Fruit fly (Drosophila melanogaster) whole organism, embryonic: ENCODE results near the gene CG34300.

ENCODE experiments used
- Abd-B ChIP-seq: fragments of 200-800 bp; sonication (Bioruptor generic); optimal IDR thresholded peaks from 2 replicates; lab custom pipeline; 2018; ENCODE audit warnings: missing biosample characterization, mild to moderate bottlenecking, missing genetic modification characterization, moderate library complexity
- Blimp-1 ChIP-seq: fragments of 200-800 bp; sonication (Bioruptor generic); optimal IDR thresholded peaks from 3 replicates; lab custom pipeline; 2018; ENCODE audit warnings: missing biosample characterization, missing genetic modification characterization, mild to moderate bottlenecking, moderate library complexity, missing genetic modification reagents
- CG11504 ChIP-seq: fragments of 200-800 bp; sonication (Bioruptor generic); optimal IDR thresholded peaks from 3 replicates; lab custom pipeline; 2019; ENCODE audit warnings: missing biosample characterization, mild to moderate bottlenecking, missing genetic modification characterization, moderate library complexity
- CG11696 ChIP-seq: fragments of 200-800 bp; sonication (Bioruptor generic); IDR thresholded peaks from 2 replicates; pipeline ENCODE4 v1.3.6; 2022; ENCODE audit warnings: missing biosample characterization, missing genetic modification characterization
- CG1792 ChIP-seq: fragments of 200-800 bp; sonication (Bioruptor generic); optimal IDR thresholded peaks from 2 replicates; lab custom pipeline; 2016; ENCODE audit warnings: missing biosample characterization, missing genetic modification characterization
- CG18599 ChIP-seq: fragments of 200-800 bp; sonication (Bioruptor generic); optimal IDR thresholded peaks from 3 replicates; lab custom pipeline; 2017; ENCODE audit warnings: missing biosample characterization, missing genetic modification characterization, mild to moderate bottlenecking, moderate library complexity, missing genetic modification reagents
- CG2116 ChIP-seq: fragments of 200-800 bp; sonication (Bioruptor generic); optimal IDR thresholded peaks from 3 replicates; lab custom pipeline; 2018; ENCODE audit warnings: missing biosample characterization, mild to moderate bottlenecking, missing genetic modification characterization
- CG2712 ChIP-seq: fragments of 200-800 bp; optimal IDR thresholded peaks from 3 replicates; lab custom pipeline; 2019; ENCODE audit warnings: missing biosample characterization, mild to moderate bottlenecking, missing genetic modification characterization, moderate library complexity
- CG30403 ChIP-seq: fragments of 200-800 bp; sonication (Bioruptor generic); optimal IDR thresholded peaks from 3 replicates; lab custom pipeline; 2016; ENCODE audit warnings: missing biosample characterization, missing genetic modification characterization
- CG3281 ChIP-seq: fragments of 200-800 bp; sonication (Bioruptor generic); optimal IDR thresholded peaks from 3 replicates; lab custom pipeline; 2017; ENCODE audit warnings: missing biosample characterization, mild to moderate bottlenecking, missing genetic modification characterization
- CG43689 ChIP-seq: fragments of 200-800 bp; sonication (Bioruptor generic); IDR thresholded peaks from 2 replicates; pipeline ENCODE4 v1.3.6; 2022; ENCODE audit warnings: missing biosample characterization, missing genetic modification characterization
- CG6254 ChIP-seq: fragments of 200-800 bp; sonication (Bioruptor generic); optimal IDR thresholded peaks from 3 replicates; lab custom pipeline; 2017; ENCODE audit warnings: mild to moderate bottlenecking, missing biosample characterization, missing genetic modification reagents, missing genetic modification characterization
- CG7839 ChIP-seq: fragments of 200-800 bp; sonication (Bioruptor generic); optimal IDR thresholded peaks from 3 replicates; lab custom pipeline; 2018; ENCODE audit warnings: missing biosample characterization, mild to moderate bottlenecking, missing genetic modification characterization, moderate library complexity
- CG8765 ChIP-seq: fragments of 200-800 bp; sonication (Bioruptor generic); IDR thresholded peaks from 2 replicates; pipeline ENCODE4 v1.3.6; 2022; ENCODE audit warnings: missing biosample characterization, missing genetic modification characterization
- CG9215 ChIP-seq: fragments of 200-800 bp; sonication (Bioruptor generic); IDR thresholded peaks from 2 replicates; pipeline ENCODE4 v1.3.6; 2022; ENCODE audit warnings: missing biosample characterization, missing genetic modification characterization
- CG9437 ChIP-seq: fragments of 200-800 bp; sonication (Bioruptor generic); optimal IDR thresholded peaks from 2 replicates; lab custom pipeline; 2018; ENCODE audit warnings: missing biosample characterization, mild to moderate bottlenecking, missing genetic modification characterization
- CoRest ChIP-seq: fragments of 200-800 bp; sonication (Bioruptor generic); optimal IDR thresholded peaks from 3 replicates; lab custom pipeline; 2018; ENCODE audit warnings: missing biosample characterization, mild to moderate bottlenecking, missing genetic modification characterization, moderate library complexity
- Drgx ChIP-seq: fragments of 200-800 bp; sonication (Bioruptor generic); IDR thresholded peaks from 2 replicates; pipeline ENCODE4 v1.3.6; 2022; ENCODE audit warnings: missing biosample characterization, missing genetic modification characterization
- Ets65A ChIP-seq: fragments of 200-800 bp; sonication (Bioruptor generic); peaks from one replicate; lab custom pipeline; 2016; ENCODE audit warnings: missing biosample characterization, missing genetic modification characterization
- Max ChIP-seq: fragments of 200-800 bp; sonication (Bioruptor generic); optimal IDR thresholded peaks from 2 replicates; lab custom pipeline; 2016; ENCODE audit warnings: missing biosample characterization, mild to moderate bottlenecking, missing genetic modification characterization
- Med ChIP-seq: fragments of 200-800 bp; sonication (Bioruptor generic); peaks from one replicate; lab custom pipeline; 2016; ENCODE audit warnings: missing biosample characterization, missing genetic modification characterization, mild to moderate bottlenecking, inconsistent platforms, moderate library complexity
- Oli ChIP-seq: fragments of 200-800 bp; sonication (Bioruptor generic); optimal IDR thresholded peaks from 2 replicates; lab custom pipeline; 2018; ENCODE audit warnings: missing biosample characterization, mild to moderate bottlenecking, missing genetic modification characterization, moderate library complexity
- Pdp1 ChIP-seq, 2 experiments: fragments of 200-800 bp; sonication (Bioruptor generic); optimal IDR thresholded peaks; 3 replicates each; lab custom pipeline; 2016; ENCODE audit warnings: missing biosample characterization in 2 of 2, missing genetic modification characterization in 2 of 2, mild to moderate bottlenecking in 1 of 2, moderate library complexity in 1 of 2
- Ptx1 ChIP-seq: fragments of 200-800 bp; sonication (Bioruptor generic); IDR thresholded peaks from 2 replicates; pipeline ENCODE4 v1.3.6; 2022; ENCODE audit warnings: missing biosample characterization, missing genetic modification characterization
- Xrp1 ChIP-seq: fragments of 200-800 bp; sonication (Bioruptor generic); IDR thresholded peaks from 2 replicates; pipeline ENCODE4 v1.3.6; 2022; ENCODE audit warnings: missing biosample characterization, missing genetic modification characterization
- bowl ChIP-seq: fragments of 200-800 bp; sonication (Bioruptor generic); IDR thresholded peaks from 2 replicates; pipeline ENCODE4 v1.3.6; 2022; ENCODE audit warnings: missing biosample characterization, missing genetic modification characterization
- br ChIP-seq: fragments of >200 bp; optimal IDR thresholded peaks from 2 replicates; lab custom pipeline; 2017
- bsh ChIP-seq, 2 experiments: fragments of 200-800 bp; sonication (Bioruptor generic); optimal IDR thresholded peaks; 2 replicates each; lab custom pipeline; 2017 to 2018; ENCODE audit warnings: mild to moderate bottlenecking in 2 of 2, missing biosample characterization in 2 of 2, missing genetic modification characterization in 2 of 2, moderate library complexity in 1 of 2
- chn ChIP-seq: fragments of 200-800 bp; sonication (Bioruptor generic); optimal IDR thresholded peaks from 2 replicates; lab custom pipeline; 2016; ENCODE audit warnings: missing biosample characterization, missing genetic modification characterization
- corto ChIP-seq: fragments of 200-800 bp; sonication (Bioruptor generic); optimal IDR thresholded peaks from 2 replicates; lab custom pipeline; 2016; ENCODE audit warnings: missing biosample characterization, mild to moderate bottlenecking, missing genetic modification characterization, moderate library complexity
- dati ChIP-seq: fragments of 200-800 bp; sonication (Bioruptor generic); IDR thresholded peaks from 2 replicates; pipeline ENCODE4 v1.3.6; 2022; ENCODE audit warnings: missing biosample characterization, missing genetic modification characterization
- gem ChIP-seq: fragments of 200-800 bp; sonication (Bioruptor generic); optimal IDR thresholded peaks from 2 replicates; lab custom pipeline; 2019; ENCODE audit warnings: missing biosample characterization, mild to moderate bottlenecking, missing genetic modification characterization, moderate library complexity
- jumu ChIP-seq: fragments of 200-800 bp; sonication (Bioruptor generic); optimal IDR thresholded peaks from 3 replicates; lab custom pipeline; 2016; ENCODE audit warnings: missing biosample characterization, missing genetic modification characterization
- lab ChIP-seq: fragments of 200-800 bp; sonication (Bioruptor generic); optimal IDR thresholded peaks from 3 replicates; lab custom pipeline; 2017; ENCODE audit warnings: missing biosample characterization, missing genetic modification characterization, mild to moderate bottlenecking, moderate library complexity, missing genetic modification reagents
- lbe ChIP-seq: fragments of 200-800 bp; sonication (Bioruptor generic); optimal IDR thresholded peaks from 2 replicates; lab custom pipeline; 2016; ENCODE audit warnings: missing biosample characterization, mild to moderate bottlenecking, missing genetic modification characterization
- lilli ChIP-seq: fragments of 200-800 bp; sonication (Bioruptor generic); optimal IDR thresholded peaks from 3 replicates; lab custom pipeline; 2016; ENCODE audit warnings: missing biosample characterization, missing genetic modification characterization
- nau ChIP-seq: fragments of 200-800 bp; sonication (Bioruptor generic); optimal IDR thresholded peaks from 3 replicates; lab custom pipeline; 2017; ENCODE audit warnings: missing biosample characterization, mild to moderate bottlenecking, missing genetic modification characterization, missing genetic modification reagents
- nerfin-1 ChIP-seq: fragments of 200-800 bp; sonication (Bioruptor generic); optimal IDR thresholded peaks from 3 replicates; lab custom pipeline; 2019; ENCODE audit warnings: missing biosample characterization, mild to moderate bottlenecking, missing genetic modification characterization, moderate library complexity
- onecut ChIP-seq: fragments of 200-800 bp; sonication (Bioruptor generic); IDR thresholded peaks from 2 replicates; pipeline ENCODE4 v1.3.6; 2022; ENCODE audit warnings: missing biosample characterization, missing genetic modification characterization
- pho ChIP-seq: fragments of 200-800 bp; sonication (Bioruptor generic); optimal IDR thresholded peaks from 2 replicates; lab custom pipeline; 2016; ENCODE audit warnings: missing biosample characterization, missing genetic modification characterization
- row ChIP-seq: fragments of 200-800 bp; sonication (Bioruptor generic); IDR thresholded peaks from 3 replicates; pipeline ENCODE4 v1.3.6; 2022; ENCODE audit warnings: missing biosample characterization, missing genetic modification characterization
- slbo ChIP-seq: fragments of 200-800 bp; sonication (Bioruptor generic); IDR thresholded peaks from 2 replicates; pipeline ENCODE4 v1.3.6; 2022; ENCODE audit warnings: missing biosample characterization, missing genetic modification characterization
- z ChIP-seq: fragments of 200-800 bp; sonication (Bioruptor generic); IDR thresholded peaks from 3 replicates; pipeline ENCODE4 v1.3.6; 2022; ENCODE audit warnings: missing biosample characterization, missing genetic modification characterization

The CG34300 gene

dm6 chr3R:30270318-30271119 lies 35.9 kb downstream of the CG34300 start:
- TF ChIP-seq lbe (peak; percentile 36), nerfin-1 (tag; lab: Kevin White, UChicago) (peak; percentile 39), CG11504 (tag; lab: Kevin White, UChicago) (peak; percentile 15), corto (GFP tag; lab: Kevin White, UChicago) (peak; percentile 17), Ets65A (GFP tag; lab: Kevin White, UChicago) (peak; percentile 52), Xrp1 (0 out of 2 replicates have a peak, but pooled peaks have one; percentile 5), CG2116 (GFP tag; lab: Kevin White, UChicago) (no peak), CoRest (tag; lab: Kevin White, UChicago) (peak; percentile 5), Pdp1 (GFP tag; optimal IDR thresholded peaks at IDR 0.05; lab: Kevin White, UChicago) (peak in 1 of 2 experiments; percentile 15), CG7839 (tag; lab: Kevin White, UChicago) (peak; percentile 15), CG8765 (GFP tag; lab: Robert Waterston, UW) (no peak), CG11696 (GFP tag; lab: Robert Waterston, UW) (peak; percentile 74), Oli (tag; lab: Kevin White, UChicago) (peak; percentile 14), bowl (no peak), pho (GFP tag; lab: Kevin White, UChicago) (no peak), gem (peak; percentile 9), bsh (GFP tag; optimal IDR thresholded peaks at IDR 0.05; lab: Kevin White, UChicago) (peak in 1 of 2 experiments; percentile 40), CG6254 (GFP tag; lab: Kevin White, UChicago) (peak; percentile 44), CG43689 (no peak), slbo (GFP tag; lab: Robert Waterston, UW) (0 out of 2 replicates have a peak, but pooled peaks have one; percentile 13), Med (peak; percentile 59), z (GFP tag; lab: Robert Waterston, UW) (0 out of 3 replicates have a peak, but pooled peaks have one; percentile 38), chn (peak; percentile 4), row (GFP tag; lab: Robert Waterston, UW) (peak; percentile 10; the same call in 1 of the 3 replicates), CG18599 (GFP tag; lab: Kevin White, UChicago) (peak; percentile 19), jumu (GFP tag; lab: Kevin White, UChicago) (no peak), Blimp-1 (GFP tag; lab: Kevin White, UChicago) (peak; percentile 76), Drgx (GFP tag; lab: Robert Waterston, UW) (peak; percentile 5; the same call in 1 of the 2 replicates)

dm6 chr3R:30268733-30269132 lies 37.7 kb downstream of the CG34300 start:
- TF ChIP-seq br (lab: Kevin White, UChicago) (no peak), CG9437 (GFP tag; lab: Kevin White, UChicago) (no peak), nau (GFP tag; lab: Kevin White, UChicago) (no peak), CG30403 (GFP tag; lab: Kevin White, UChicago) (no peak), CG9215 (GFP tag; lab: Robert Waterston, UW) (no peak), Max (GFP tag; lab: Kevin White, UChicago) (no peak), Ptx1 (GFP tag; lab: Robert Waterston, UW) (no peak), CG3281 (no peak), CG1792 (no peak), Abd-B (GFP tag; lab: Kevin White, UChicago) (no peak), lilli (GFP tag; lab: Kevin White, UChicago) (no peak), CG2712 (tag; lab: Kevin White, UChicago) (no peak), lab (GFP tag; lab: Kevin White, UChicago) (no peak), onecut (GFP tag; lab: Robert Waterston, UW) (no peak), dati (no peak)
